Worm (Caenorhabditis elegans): ENCODE measurements around the gene col-37.
A peak's percentile ranks its signal among the peaks of the same experiment; 100 is the strongest.

The col-37 gene

DNA sequence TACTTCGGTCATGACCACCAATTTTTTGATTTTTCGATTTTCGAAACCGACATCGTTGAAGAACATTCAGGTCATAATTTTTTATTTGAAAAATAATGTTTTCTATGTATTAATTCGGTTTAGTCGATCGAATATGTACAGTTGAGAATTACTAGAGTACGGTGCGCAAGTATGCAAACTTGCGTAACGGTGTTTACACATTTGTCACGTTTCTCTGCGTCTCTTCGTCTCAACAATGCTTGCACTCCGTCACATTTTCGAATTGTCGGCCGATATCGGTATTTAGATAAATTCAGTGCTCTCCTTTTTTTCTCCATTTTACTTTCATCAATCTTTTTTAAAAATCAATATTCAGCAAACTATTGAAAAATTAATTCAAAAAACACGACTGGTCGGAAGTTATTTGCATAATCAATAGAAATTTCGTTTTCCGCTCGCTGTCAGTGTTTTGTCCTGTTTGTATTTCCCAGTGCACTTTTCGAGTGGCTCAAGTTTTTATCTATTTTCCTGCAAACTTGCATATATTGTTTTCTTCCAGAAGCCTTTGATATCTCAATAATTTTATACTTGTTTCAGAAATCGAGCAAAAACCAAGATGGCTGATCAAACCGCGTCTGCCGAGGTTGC lies 23.5 kb upstream of the col-37 start, which contains the start of gene dpy-30:
dpy-30 (plus strand) TSS at position 577 of the 627 bp plus-strand sequence.
- TF ChIP-seq aly-2 (tag; optimal IDR thresholded peaks at IDR 0.05) (no peak), snpc-4 (tag; optimal IDR thresholded peaks at IDR 0.05) (peak; percentile 29), nhr-25 (tag; optimal IDR thresholded peaks at IDR 0.05) (peak; percentile 39), unc-55 (GFP tag; optimal IDR thresholded peaks at IDR 0.05) (peak; percentile 75), sma-3 (GFP tag; optimal IDR thresholded peaks at IDR 0.05) (peak; percentile 46), crh-2 (tag; optimal IDR thresholded peaks at IDR 0.05) (peak; percentile 70), ztf-11 (tag; optimal IDR thresholded peaks at IDR 0.05) (no peak), C34F6.9 (tag; optimal IDR thresholded peaks at IDR 0.05) (peak; percentile 85), lsy-2 (tag; optimal IDR thresholded peaks at IDR 0.05) (peak; percentile 87 to 97), lin-13 (GFP tag; optimal IDR thresholded peaks at IDR 0.05) (peak; percentile 13), sem-4 (tag; optimal IDR thresholded peaks at IDR 0.05) (no peak), elt-3 (tag; optimal IDR thresholded peaks at IDR 0.05) (no peak), nhr-23 (tag; optimal IDR thresholded peaks at IDR 0.05) (no peak), fos-1 (tag; optimal IDR thresholded peaks at IDR 0.05) (no peak), sma-9 (GFP tag; optimal IDR thresholded peaks at IDR 0.05) (peak; percentile 66), sma-9 (tag; optimal IDR thresholded peaks at IDR 0.05) (no peak), gmeb-1 (tag; optimal IDR thresholded peaks at IDR 0.05) (peak; percentile 69), lin-11 (tag; optimal IDR thresholded peaks at IDR 0.05) (peak; percentile 17), F13H6.1 (tag; optimal IDR thresholded peaks at IDR 0.05) (peak; percentile 41), nhr-129 (tag; optimal IDR thresholded peaks at IDR 0.05) (peak; percentile 73)

- TF ChIP-seq F13H6.1 (tag; optimal IDR thresholded peaks at IDR 0.05): peak; percentile 51
- no peak for TF ChIP-seq nhr-6 (tag; optimal IDR thresholded peaks at IDR 0.05)
Measured at ce11 chrV:12188830-12189229, 21.3 kb upstream of the col-37 start.

DNA sequence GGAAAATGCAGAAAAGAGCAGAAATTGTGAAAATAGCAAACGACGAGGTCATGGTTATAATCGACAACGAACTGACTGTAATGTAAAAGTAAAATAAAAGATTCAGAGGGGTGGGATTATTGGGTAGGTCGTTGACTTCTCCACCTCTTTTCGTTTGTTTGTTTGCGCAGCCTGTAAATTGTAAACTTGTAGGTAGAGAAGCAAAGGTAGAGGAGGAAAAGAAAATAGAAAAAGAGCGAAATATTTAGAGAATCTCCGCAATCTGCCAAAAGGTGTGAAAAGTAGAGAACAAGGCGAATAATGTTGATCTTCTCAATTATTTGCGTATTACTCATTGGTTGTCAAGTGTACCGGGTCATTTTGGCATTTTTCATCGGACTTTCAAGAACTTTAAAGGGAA lies 19.8 kb upstream of the col-37 start, which contains the start of gene ZK863.8:
ZK863.8 (minus strand) TSS at position 173 of the 400 bp plus-strand sequence.
- TF ChIP-seq alr-1 (tag; optimal IDR thresholded peaks at IDR 0.05): no peak
- TF ChIP-seq nhr-129 (tag; optimal IDR thresholded peaks at IDR 0.05): peak; percentile 18
- no peak for TF ChIP-seq nhr-12 (tag; optimal IDR thresholded peaks at IDR 0.05)
- TF ChIP-seq ztf-1 (GFP tag; conservative IDR thresholded peaks at IDR 0.05): no peak
- TF ChIP-seq elt-3 (tag; optimal IDR thresholded peaks at IDR 0.05): no peak
- TF ChIP-seq lin-39 (tag; optimal IDR thresholded peaks at IDR 0.05): no peak
- TF ChIP-seq F13H6.1 (tag; optimal IDR thresholded peaks at IDR 0.05): peak; percentile 23

DNA sequence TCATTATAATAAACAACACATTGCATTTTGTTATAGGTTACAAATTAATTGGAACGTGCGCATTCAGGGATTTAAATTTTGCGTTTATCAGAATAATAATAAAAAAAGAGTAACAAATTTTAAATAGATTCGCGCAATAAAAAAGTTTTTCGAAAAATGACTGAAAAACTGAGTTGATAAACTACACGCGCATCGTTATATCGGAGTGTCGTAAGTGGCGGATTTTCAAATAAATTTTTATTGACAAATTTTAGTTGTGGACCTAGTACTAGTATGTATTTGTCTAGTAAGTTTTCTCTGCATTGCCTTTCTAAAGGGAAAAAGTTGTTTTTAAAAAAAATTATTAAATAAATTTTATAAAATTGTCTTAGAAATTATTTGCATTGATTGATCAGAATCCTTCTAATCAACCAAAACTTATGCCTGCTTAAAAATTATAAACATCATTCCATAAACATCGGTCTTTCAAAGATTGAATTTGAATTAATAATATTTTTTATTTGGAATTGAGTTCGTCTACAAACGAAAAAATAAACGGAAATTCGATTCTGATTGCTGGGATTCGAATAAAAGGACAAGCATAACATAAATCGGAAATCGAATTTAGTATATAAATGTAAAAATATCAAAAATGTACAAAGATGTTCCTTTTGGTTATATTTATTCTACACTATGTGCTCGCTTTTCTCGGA lies 16.9 kb upstream of the col-37 start, which contains the start of gene srd-4:
srd-4 (plus strand) TSS at position 642 of the 692 bp plus-strand sequence.
- TF ChIP-seq unc-39 (tag; optimal IDR thresholded peaks at IDR 0.05): no peak
- TF ChIP-seq lin-39 (tag; optimal IDR thresholded peaks at IDR 0.05): no peak
- peak; percentile 95 for TF ChIP-seq gmeb-1 (tag; optimal IDR thresholded peaks at IDR 0.05)
- peak; percentile 21 to 74 for TF ChIP-seq lsy-2 (tag; optimal IDR thresholded peaks at IDR 0.05)
- TF ChIP-seq nhr-12 (tag; optimal IDR thresholded peaks at IDR 0.05): no peak
- TF ChIP-seq C34F6.9 (tag; optimal IDR thresholded peaks at IDR 0.05): peak; percentile 50
- no peak for TF ChIP-seq nhr-23 (tag; optimal IDR thresholded peaks at IDR 0.05)
- peak; percentile 79 for TF ChIP-seq unc-55 (GFP tag; optimal IDR thresholded peaks at IDR 0.05)
- TF ChIP-seq snpc-4 (tag; optimal IDR thresholded peaks at IDR 0.05): peak; percentile 25
- no peak for TF ChIP-seq ztf-1 (GFP tag; conservative IDR thresholded peaks at IDR 0.05)
- peak; percentile 1 for TF ChIP-seq lin-13 (GFP tag; optimal IDR thresholded peaks at IDR 0.05)

- no peak for TF ChIP-seq fos-1 (tag; optimal IDR thresholded peaks at IDR 0.05)
- TF ChIP-seq sma-3 (GFP tag; optimal IDR thresholded peaks at IDR 0.05): no peak
- no peak for TF ChIP-seq lin-11 (tag; optimal IDR thresholded peaks at IDR 0.05)
- TF ChIP-seq zag-1 (tag; optimal IDR thresholded peaks at IDR 0.05): no peak
- no peak for TF ChIP-seq sma-9 (GFP tag; optimal IDR thresholded peaks at IDR 0.05)
- TF ChIP-seq sma-9 (tag; optimal IDR thresholded peaks at IDR 0.05): no peak
- no peak for TF ChIP-seq sem-4 (tag; optimal IDR thresholded peaks at IDR 0.05)
- no peak for TF ChIP-seq snpc-4 (tag; optimal IDR thresholded peaks at IDR 0.05)
- TF ChIP-seq skn-1 (tag; optimal IDR thresholded peaks at IDR 0.05): no peak
- no peak for TF ChIP-seq blmp-1 (tag; optimal IDR thresholded peaks at IDR 0.05; ENCODE audit: insufficient read depth)
- TF ChIP-seq Y55F3AM.14 (GFP tag; optimal IDR thresholded peaks at IDR 0.05): no peak
- no peak for TF ChIP-seq nhr-12 (tag; optimal IDR thresholded peaks at IDR 0.05)
- no peak for TF ChIP-seq lin-13 (GFP tag; optimal IDR thresholded peaks at IDR 0.05)
- no peak for TF ChIP-seq unc-62 (GFP tag; optimal IDR thresholded peaks at IDR 0.05)
- TF ChIP-seq nhr-11 (tag; optimal IDR thresholded peaks at IDR 0.05): no peak
Measured at ce11 chrV:12183854-12184253, 16.3 kb upstream of the col-37 start, which contains the start of gene usip-1. TSS of gene usip-1 (minus strand) at chrV:12184194.
